Fruit fly (Drosophila melanogaster): Measurements from ENCODE around the gene CG31296.
A peak's percentile ranks its signal among the peaks of the same experiment; 100 is the strongest.

CG31296 gene

dm6 chr3R:15568569-15568968 is 37.3 kb upstream of the CG31296 start (continued):
- TF ChIP-seq sens (GFP tag): peak; percentile 50
- no peak for TF ChIP-seq CG4854 (GFP tag; optimal IDR thresholded peaks at IDR 0.05)
- no peak for TF ChIP-seq CG11695 (GFP tag; IDR thresholded peaks at IDR 0.05)
- TF ChIP-seq knrl (GFP tag; IDR thresholded peaks at IDR 0.05; ENCODE audit: partially characterized antibody): no peak
- TF ChIP-seq CG11504 (tag; optimal IDR thresholded peaks at IDR 0.05): peak; percentile 25
- TF ChIP-seq Bdp1 (GFP tag; optimal IDR thresholded peaks at IDR 0.05): no peak
- TF ChIP-seq fu2 (GFP tag; optimal IDR thresholded peaks at IDR 0.05): no peak
- no peak for TF ChIP-seq Mad (GFP tag; optimal IDR thresholded peaks at IDR 0.05)
- no peak for TF ChIP-seq pnt (GFP tag; optimal IDR thresholded peaks at IDR 0.05)
- no peak for TF ChIP-seq emc (GFP tag; optimal IDR thresholded peaks at IDR 0.05)
- peak; percentile 40 for TF ChIP-seq CG2712 (tag; optimal IDR thresholded peaks at IDR 0.05)
- no peak for TF ChIP-seq Fer1 (GFP tag; optimal IDR thresholded peaks at IDR 0.05)

- TF ChIP-seq nom (GFP tag; optimal IDR thresholded peaks at IDR 0.05): peak; percentile 67
- no peak for TF ChIP-seq CG18476 (GFP tag; optimal IDR thresholded peaks at IDR 0.05)
Measured at dm6 chr3R:15567913-15568312, 36.6 kb upstream of the CG31296 start.

- no peak for TF ChIP-seq CG2202 (tag; optimal IDR thresholded peaks at IDR 0.05)
- TF ChIP-seq Oli (tag; optimal IDR thresholded peaks at IDR 0.05): peak; percentile 6
- no peak for TF ChIP-seq hkb (optimal IDR thresholded peaks at IDR 0.05)
- TF ChIP-seq hkb (GFP tag; IDR thresholded peaks at IDR 0.05): no peak
- peak; percentile 30 for TF ChIP-seq Blimp-1 (GFP tag; optimal IDR thresholded peaks at IDR 0.05)
- no peak for TF ChIP-seq CG2875 (GFP tag; optimal IDR thresholded peaks at IDR 0.05)
- TF ChIP-seq CG31441 (GFP tag; IDR thresholded peaks at IDR 0.05): 0 out of 2 replicates have a peak, but pooled peaks have one; percentile 25
- TF ChIP-seq gsb (GFP tag; IDR thresholded peaks at IDR 0.05): no peak
- TF ChIP-seq pho (GFP tag; optimal IDR thresholded peaks at IDR 0.05): no peak
- TF ChIP-seq CG12769 (tag; optimal IDR thresholded peaks at IDR 0.05): no peak
- TF ChIP-seq CG6254 (GFP tag; optimal IDR thresholded peaks at IDR 0.05): no peak
- no peak for TF ChIP-seq Optix (GFP tag; IDR thresholded peaks at IDR 0.05)
- TF ChIP-seq CG8388 (GFP tag; optimal IDR thresholded peaks at IDR 0.05): peak; percentile 13
- TF ChIP-seq hbn (GFP tag; IDR thresholded peaks at IDR 0.05; ENCODE audit: partially characterized antibody): no peak
- TF ChIP-seq CG2712 (tag; optimal IDR thresholded peaks at IDR 0.05): peak; percentile 46
- no peak for TF ChIP-seq NC2α (GFP tag; optimal IDR thresholded peaks at IDR 0.05)
- TF ChIP-seq CG31224 (GFP tag; IDR thresholded peaks at IDR 0.05): no peak
- no peak for TF ChIP-seq CG17385 (GFP tag; optimal IDR thresholded peaks at IDR 0.05)
- TF ChIP-seq BEAF-32 (GFP tag; optimal IDR thresholded peaks at IDR 0.05): no peak
- TF ChIP-seq nmo (GFP tag; optimal IDR thresholded peaks at IDR 0.05): peak; percentile 10
- no peak for TF ChIP-seq Dip2 (GFP tag; IDR thresholded peaks at IDR 0.05)
- peak; percentile 1 for TF ChIP-seq CG14710 (tag; optimal IDR thresholded peaks at IDR 0.05)
- TF ChIP-seq yki (optimal IDR thresholded peaks at IDR 0.05): no peak
- peak; percentile 9 for TF ChIP-seq Sox102F (GFP tag; optimal IDR thresholded peaks at IDR 0.05)
- peak; percentile 35 for TF ChIP-seq CG11504 (tag; optimal IDR thresholded peaks at IDR 0.05)
- no peak for TF ChIP-seq HmgD (GFP tag; optimal IDR thresholded peaks at IDR 0.05)
- no peak for TF ChIP-seq CG10267 (tag; optimal IDR thresholded peaks at IDR 0.05)
- no peak for TF ChIP-seq CG11247 (GFP tag; IDR thresholded peaks at IDR 0.05)
- TF ChIP-seq CG18599 (GFP tag; optimal IDR thresholded peaks at IDR 0.05): no peak
- TF ChIP-seq CG9797 (GFP tag; optimal IDR thresholded peaks at IDR 0.05): no peak
- TF ChIP-seq klu (GFP tag; IDR thresholded peaks at IDR 0.05): no peak
- no peak for TF ChIP-seq esg (GFP tag; conservative IDR thresholded peaks at IDR 0.05)
- no peak for TF ChIP-seq crp (GFP tag; optimal IDR thresholded peaks at IDR 0.05)
- TF ChIP-seq CG17359 (tag; optimal IDR thresholded peaks at IDR 0.05): no peak
- no peak for TF ChIP-seq CG13424 (tag; optimal IDR thresholded peaks at IDR 0.05)
- TF ChIP-seq Dad (GFP tag; optimal IDR thresholded peaks at IDR 0.05): no peak
- no peak for TF ChIP-seq CG3065 (GFP tag; optimal IDR thresholded peaks at IDR 0.05)
Measured at dm6 chr3R:15566948-15567347, 35.7 kb upstream of the CG31296 start.
